Fruit fly (Drosophila melanogaster) whole organism, embryonic: ENCODE measurements around the gene CG5382.

Experiments
- Awh ChIP-seq: fragments of 200-800 bp; sonication (Bioruptor generic); IDR thresholded peaks from 2 replicates; pipeline ENCODE4, ENCODE4 v1.3.6; 2022; ENCODE audit warnings: missing biosample characterization, missing genetic modification characterization
- BEAF-32 ChIP-seq: fragments of 200-800 bp; sonication (Bioruptor generic); optimal IDR thresholded peaks from 3 replicates; lab custom pipeline; 2017; ENCODE audit warnings: missing biosample characterization, missing genetic modification characterization, mild to moderate bottlenecking, moderate library complexity, missing genetic modification reagents
- Bteb2 ChIP-seq: fragments of 200-800 bp; sonication (Bioruptor generic); optimal IDR thresholded peaks from 2 replicates; lab custom pipeline; 2016; ENCODE audit warnings: missing biosample characterization, missing genetic modification characterization
- CG11247 ChIP-seq: fragments of 200-800 bp; sonication (Bioruptor generic); IDR thresholded peaks from 2 replicates; pipeline ENCODE4 v1.3.6; 2022; ENCODE audit warnings: missing biosample characterization, missing genetic modification characterization
- CG11504 ChIP-seq: fragments of 200-800 bp; sonication (Bioruptor generic); optimal IDR thresholded peaks from 3 replicates; lab custom pipeline; 2019; ENCODE audit warnings: missing biosample characterization, mild to moderate bottlenecking, missing genetic modification characterization, moderate library complexity
- CG12769 ChIP-seq: fragments of 200-800 bp; sonication (Bioruptor generic); optimal IDR thresholded peaks from 2 replicates; lab custom pipeline; 2019; ENCODE audit warnings: missing biosample characterization, mild to moderate bottlenecking, missing genetic modification characterization, moderate library complexity
- CG13424 ChIP-seq: fragments of 200-800 bp; sonication (Bioruptor generic); optimal IDR thresholded peaks from 2 replicates; lab custom pipeline; 2019; ENCODE audit warnings: missing biosample characterization, mild to moderate bottlenecking, missing genetic modification characterization, moderate library complexity
- CG15011 ChIP-seq: fragments of 200-800 bp; sonication (Bioruptor generic); optimal IDR thresholded peaks from 3 replicates; lab custom pipeline; 2018; ENCODE audit warnings: missing biosample characterization, mild to moderate bottlenecking, missing genetic modification characterization
- CG16813 ChIP-seq: fragments of 200-800 bp; sonication (Bioruptor generic); IDR thresholded peaks from 3 replicates; pipeline ENCODE4 v1.3.6; 2022; ENCODE audit warnings: missing biosample characterization, missing genetic modification characterization; ENCODE audit not compliant: partially characterized antibody
- CG17328 ChIP-seq: fragments of 200-800 bp; sonication (Bioruptor generic); IDR thresholded peaks from 2 replicates; pipeline ENCODE4 v1.3.6; 2022; ENCODE audit warnings: missing biosample characterization, missing genetic modification characterization
- CG17829 ChIP-seq: fragments of 200-800 bp; optimal IDR thresholded peaks from 2 replicates; lab custom pipeline; 2019; ENCODE audit warnings: missing biosample characterization, mild to moderate bottlenecking, missing genetic modification characterization, moderate library complexity
- CG30403 ChIP-seq: fragments of 200-800 bp; sonication (Bioruptor generic); optimal IDR thresholded peaks from 3 replicates; lab custom pipeline; 2016; ENCODE audit warnings: missing biosample characterization, missing genetic modification characterization
- CG31388 ChIP-seq: fragments of 200-800 bp; sonication (Bioruptor generic); optimal IDR thresholded peaks from 2 replicates; lab custom pipeline; 2016; ENCODE audit warnings: missing biosample characterization, missing genetic modification characterization
- CG31441 ChIP-seq: fragments of 200-800 bp; sonication (Bioruptor generic); IDR thresholded peaks from 2 replicates; pipeline ENCODE4 v1.3.6; 2022; ENCODE audit warnings: missing biosample characterization, missing genetic modification characterization
- CG32532 ChIP-seq: fragments of 200-800 bp; sonication (Bioruptor generic); IDR thresholded peaks from 2 replicates; pipeline ENCODE4 v1.3.6; 2022; ENCODE audit warnings: missing biosample characterization, missing genetic modification characterization
- CG34376 ChIP-seq: fragments of 200-800 bp; sonication (Bioruptor generic); optimal IDR thresholded peaks from 2 replicates; lab custom pipeline; 2018; ENCODE audit warnings: missing biosample characterization, mild to moderate bottlenecking, missing genetic modification characterization
- CG34422 ChIP-seq: fragments of 200-800 bp; sonication (Bioruptor generic); IDR thresholded peaks from 3 replicates; pipeline ENCODE4 v1.3.6; 2022; ENCODE audit warnings: missing biosample characterization, missing genetic modification characterization
- CG3726 ChIP-seq: fragments of 200-800 bp; sonication (Bioruptor generic); IDR thresholded peaks from 3 replicates; pipeline ENCODE4, ENCODE4 v1.3.6; 2022; ENCODE audit warnings: missing biosample characterization, missing genetic modification characterization
- CG3847 ChIP-seq: fragments of 200-800 bp; sonication (Bioruptor generic); IDR thresholded peaks from 2 replicates; pipeline ENCODE4 v1.3.6; 2022; ENCODE audit warnings: missing biosample characterization, missing genetic modification characterization
- CG42726 ChIP-seq: fragments of 200-800 bp; sonication (Bioruptor generic); IDR thresholded peaks from 2 replicates; pipeline ENCODE4 v1.3.6; 2022; ENCODE audit warnings: missing biosample characterization, missing genetic modification characterization; ENCODE audit not compliant: partially characterized antibody
- CG4282 ChIP-seq: fragments of 200-800 bp; sonication (Bioruptor generic); optimal IDR thresholded peaks from 2 replicates; lab custom pipeline; 2016; ENCODE audit warnings: missing biosample characterization, missing genetic modification characterization
- CG4854 ChIP-seq: fragments of 200-800 bp; sonication (Bioruptor generic); optimal IDR thresholded peaks from 2 replicates; lab custom pipeline; 2016; ENCODE audit warnings: missing biosample characterization, missing genetic modification characterization, inconsistent platforms
- CG7786 ChIP-seq: fragments of 200-800 bp; sonication (Bioruptor generic); optimal IDR thresholded peaks from 2 replicates; lab custom pipeline; 2016; ENCODE audit warnings: missing biosample characterization, missing genetic modification characterization
- CG7963 ChIP-seq: fragments of 200-800 bp; sonication (Bioruptor generic); IDR thresholded peaks from 3 replicates; pipeline ENCODE4 v1.3.6; 2022; ENCODE audit warnings: missing biosample characterization, missing genetic modification characterization; ENCODE audit not compliant: partially characterized antibody
- Dfd ChIP-seq, 2 experiments: fragments of >200 bp; optimal IDR thresholded peaks; 2 replicates each; lab custom pipeline; 2017; ENCODE audit warnings: missing biosample characterization in 2 of 2, missing genetic modification characterization in 2 of 2
- GATAe ChIP-seq: fragments of 200-800 bp; sonication (Bioruptor generic); conservative IDR thresholded peaks from 2 replicates; pipeline ENCODE4 v1.3.6; 2022; ENCODE audit warnings: missing biosample characterization, missing genetic modification characterization
- H15 ChIP-seq: fragments of 200-800 bp; sonication (Bioruptor generic); IDR thresholded peaks from 3 replicates; pipeline ENCODE4 v1.3.6; 2022; ENCODE audit warnings: missing biosample characterization, missing genetic modification characterization
- Hey ChIP-seq: fragments of 200-800 bp; sonication (Bioruptor generic); optimal IDR thresholded peaks from 3 replicates; lab custom pipeline; 2018; ENCODE audit warnings: missing biosample characterization, mild to moderate bottlenecking, missing genetic modification characterization
- MTF-1 ChIP-seq: fragments of 200-800 bp; sonication (Bioruptor generic); optimal IDR thresholded peaks from 2 replicates; lab custom pipeline; 2018; ENCODE audit warnings: missing biosample characterization, mild to moderate bottlenecking, missing genetic modification characterization, borderline replicate concordance
- Max ChIP-seq: fragments of 200-800 bp; sonication (Bioruptor generic); optimal IDR thresholded peaks from 2 replicates; lab custom pipeline; 2016; ENCODE audit warnings: missing biosample characterization, mild to moderate bottlenecking, missing genetic modification characterization
- Mrtf ChIP-seq: fragments of 200-800 bp; sonication (Bioruptor generic); IDR thresholded peaks from 3 replicates; pipeline ENCODE4 v1.3.6; 2022; ENCODE audit warnings: missing biosample characterization, missing genetic modification characterization
- Nf-YA ChIP-seq: fragments of 200-800 bp; sonication (Bioruptor generic); IDR thresholded peaks from 2 replicates; pipeline ENCODE4 v1.3.6; 2022; ENCODE audit warnings: missing biosample characterization, missing genetic modification characterization
- PHDP ChIP-seq: fragments of 200-800 bp; sonication (Bioruptor generic); optimal IDR thresholded peaks from 3 replicates; lab custom pipeline; 2018; ENCODE audit warnings: missing biosample characterization, mild to moderate bottlenecking, missing genetic modification characterization, moderate library complexity
- Ssrp ChIP-seq: fragments of 200-800 bp; sonication (Bioruptor generic); optimal IDR thresholded peaks from 2 replicates; lab custom pipeline; 2018; ENCODE audit warnings: missing biosample characterization, mild to moderate bottlenecking, missing genetic modification characterization, moderate library complexity
- Taf1 ChIP-seq: fragments of 200-800 bp; sonication (Bioruptor generic); IDR thresholded peaks from 2 replicates; pipeline ENCODE4 v1.3.6; 2022; ENCODE audit warnings: missing biosample characterization, missing genetic modification characterization
- ara ChIP-seq: fragments of 200-800 bp; sonication (Bioruptor generic); IDR thresholded peaks from 2 replicates; pipeline ENCODE4 v1.3.6; 2022; ENCODE audit warnings: missing biosample characterization, missing genetic modification characterization
- bcd ChIP-seq: fragments of 200-800 bp; sonication (Bioruptor generic); optimal IDR thresholded peaks from 2 replicates; lab custom pipeline; 2017; ENCODE audit warnings: missing biosample characterization, mild to moderate bottlenecking, missing genetic modification characterization
- bigmax ChIP-seq: fragments of 200-800 bp; sonication (Bioruptor generic); optimal IDR thresholded peaks from 2 replicates; lab custom pipeline; 2018; ENCODE audit warnings: missing biosample characterization, mild to moderate bottlenecking, missing genetic modification characterization
- chinmo ChIP-seq: fragments of 200-800 bp; sonication (Bioruptor generic); IDR thresholded peaks from 4 replicates; pipeline ENCODE4 v1.3.6; 2022; ENCODE audit warnings: missing biosample characterization, missing genetic modification characterization; ENCODE audit not compliant: partially characterized antibody
- klu ChIP-seq: fragments of 200-800 bp; sonication (Bioruptor generic); IDR thresholded peaks from 2 replicates; pipeline ENCODE4 v1.3.6; 2022; ENCODE audit warnings: missing biosample characterization, missing genetic modification characterization
- knrl ChIP-seq: fragments of 200-800 bp; sonication (Bioruptor generic); IDR thresholded peaks from 3 replicates; pipeline ENCODE4 v1.3.6; 2022; ENCODE audit warnings: missing biosample characterization, missing genetic modification characterization; ENCODE audit not compliant: partially characterized antibody
- pita ChIP-seq: fragments of 200-800 bp; sonication (Bioruptor generic); optimal IDR thresholded peaks from 2 replicates; lab custom pipeline; 2017; ENCODE audit warnings: missing biosample characterization, mild to moderate bottlenecking, missing genetic modification characterization
- rib ChIP-seq: fragments of 200-800 bp; sonication (Bioruptor generic); IDR thresholded peaks from 2 replicates; pipeline ENCODE4 v1.3.6; 2022; ENCODE audit warnings: missing biosample characterization, missing genetic modification characterization
- schlank ChIP-seq: fragments of 200-800 bp; sonication (Bioruptor generic); optimal IDR thresholded peaks from 2 replicates; lab custom pipeline; 2018; ENCODE audit warnings: missing biosample characterization, mild to moderate bottlenecking, missing genetic modification characterization
- sens ChIP-seq: fragments of 200-800 bp; sonication (Bioruptor generic); peaks from one replicate; lab custom pipeline; 2016; ENCODE audit warnings: missing biosample characterization, missing genetic modification characterization
- tgo ChIP-seq: fragments of 200-800 bp; sonication (Bioruptor generic); IDR thresholded peaks from 3 replicates; pipeline ENCODE4 v1.3.6; 2022; ENCODE audit warnings: missing biosample characterization, missing genetic modification characterization
- tna ChIP-seq: fragments of 200-800 bp; sonication (Bioruptor generic); IDR thresholded peaks from 2 replicates; pipeline ENCODE4 v1.3.6; 2022; ENCODE audit warnings: missing biosample characterization, missing genetic modification characterization; ENCODE audit not compliant: partially characterized antibody
- trh ChIP-seq: fragments of 200-800 bp; sonication (Bioruptor generic); optimal IDR thresholded peaks from 2 replicates; lab custom pipeline; 2016; ENCODE audit warnings: missing biosample characterization, missing genetic modification characterization
- vnd ChIP-seq: fragments of 200-800 bp; sonication (Bioruptor generic); IDR thresholded peaks from 3 replicates; pipeline ENCODE4 v1.3.6; 2022; ENCODE audit warnings: missing biosample characterization, missing genetic modification characterization; ENCODE audit not compliant: partially characterized antibody
- yki ChIP-seq: fragments of >200 bp; optimal IDR thresholded peaks from 3 replicates; lab custom pipeline; 2018
- z ChIP-seq: fragments of 200-800 bp; sonication (Bioruptor generic); IDR thresholded peaks from 3 replicates; pipeline ENCODE4 v1.3.6; 2022; ENCODE audit warnings: missing biosample characterization, missing genetic modification characterization

CG5382 gene

DNA sequence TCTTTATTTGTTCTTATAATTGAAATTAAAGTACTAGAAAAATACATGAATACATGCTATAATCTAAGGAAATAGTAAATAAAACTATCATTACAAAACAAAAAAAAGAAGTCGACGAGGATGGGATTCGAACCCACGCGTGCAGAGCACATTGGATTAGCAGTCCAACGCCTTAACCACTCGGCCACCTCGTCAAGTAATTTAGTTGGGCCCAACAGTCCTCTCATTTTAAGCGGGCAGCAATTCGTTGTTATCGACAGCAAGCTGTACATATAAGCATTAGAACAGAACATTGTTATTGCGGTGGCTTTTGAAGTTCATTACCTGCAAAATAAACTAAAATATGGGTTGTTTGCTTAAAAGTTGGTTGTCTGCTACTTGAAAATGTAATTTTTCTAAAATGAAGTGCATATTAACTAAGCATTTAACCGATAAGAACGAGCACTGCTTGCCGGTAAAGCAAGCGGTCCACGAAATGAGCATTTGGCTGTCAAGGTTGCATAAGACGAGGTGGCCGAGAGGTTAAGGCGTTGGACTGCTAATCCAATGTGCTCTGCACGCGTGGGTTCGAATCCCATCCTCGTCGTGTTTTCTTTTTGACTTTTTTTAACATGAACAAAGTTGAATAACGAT lies 31.4 kb upstream of the CG5382 start:
- TF ChIP-seq klu (no peak), Ssrp (no peak), CG34376 (GFP tag; lab: Kevin White, UChicago) (peak; percentile 23), CG11504 (tag; lab: Kevin White, UChicago) (peak; percentile 5), CG3847 (no peak), pita (GFP tag; lab: Kevin White, UChicago) (no peak), CG11247 (GFP tag; lab: Robert Waterston, UW) (no peak), CG13424 (tag; lab: Kevin White, UChicago) (no peak), ara (GFP tag; lab: Robert Waterston, UW) (no peak), Hey (tag; lab: Kevin White, UChicago) (no peak), CG32532 (no peak), BEAF-32 (GFP tag; lab: Kevin White, UChicago) (no peak), vnd (GFP tag; lab: Robert Waterston, UW) (peak; percentile 63; the same call in 2 of the 3 replicates), z (no peak), Dfd (GFP tag; optimal IDR thresholded peaks at IDR 0.05; lab: Kevin White, UChicago) (peak in 1 of 2 experiments; percentile 93), trh (GFP tag; lab: Kevin White, UChicago) (no peak), schlank (tag; lab: Kevin White, UChicago) (no peak), yki (lab: Kevin White, UChicago) (no peak), CG15011 (GFP tag; lab: Kevin White, UChicago) (no peak), CG7963 (GFP tag; lab: Robert Waterston, UW) (peak; percentile 88), rib (no peak), CG16813 (GFP tag; lab: Robert Waterston, UW) (peak; percentile 80), Bteb2 (GFP tag; lab: Kevin White, UChicago) (no peak), Max (GFP tag; lab: Kevin White, UChicago) (no peak), knrl (peak; percentile 67), sens (GFP tag; lab: Kevin White, UChicago) (peak; percentile 68), CG17829 (tag; lab: Kevin White, UChicago) (no peak), PHDP (no peak), CG3726 (no peak), bcd (GFP tag; lab: Kevin White, UChicago) (no peak), Taf1 (GFP tag; lab: Robert Waterston, UW) (no peak), CG30403 (no peak), tna (GFP tag; lab: Robert Waterston, UW) (peak; percentile 81), CG12769 (tag; lab: Kevin White, UChicago) (no peak), tgo (GFP tag; lab: Robert Waterston, UW) (no peak), Nf-YA (no peak), GATAe (GFP tag; lab: Robert Waterston, UW) (no peak), CG31441 (GFP tag; lab: Robert Waterston, UW) (no peak), CG4282 (GFP tag; lab: Kevin White, UChicago) (no peak), MTF-1 (GFP tag; lab: Kevin White, UChicago) (no peak), CG42726 (GFP tag; lab: Robert Waterston, UW) (peak; percentile 96), CG7786 (GFP tag; lab: Kevin White, UChicago) (no peak), Mrtf (GFP tag; lab: Robert Waterston, UW) (no peak), H15 (GFP tag; lab: Robert Waterston, UW) (no peak), bigmax (GFP tag; lab: Kevin White, UChicago) (no peak), Awh (GFP tag; lab: Robert Waterston, UW) (no peak), CG4854 (GFP tag; lab: Kevin White, UChicago) (no peak), CG17328 (GFP tag; lab: Robert Waterston, UW) (0 out of 2 replicates have a peak, but pooled peaks have one; percentile 20), CG34422 (no peak; the same call in 2 of the 3 replicates), CG31388 (GFP tag; lab: Kevin White, UChicago) (no peak), chinmo (GFP tag; lab: Robert Waterston, UW) (peak; percentile 95)
